Fruit fly (Drosophila melanogaster) whole organism, wandering third instar larva: ENCODE measurements around the gene CG5181.

Experiments
- CG32264 ChIP-seq: fragments of 200-800 bp; sonication (Bioruptor generic); optimal IDR thresholded peaks from 2 replicates; lab custom pipeline; 2016; ENCODE audit warnings: missing biosample characterization, missing genetic modification characterization
- CG9705 ChIP-seq: fragments of 200-800 bp; sonication (Bioruptor generic); optimal IDR thresholded peaks from 2 replicates; lab custom pipeline; 2018; ENCODE audit warnings: missing biosample characterization, mild to moderate bottlenecking, missing genetic modification characterization
- Dfd ChIP-seq: fragments of >200 bp; optimal IDR thresholded peaks from 2 replicates; lab custom pipeline; 2017; ENCODE audit warnings: missing biosample characterization, missing genetic modification characterization
- Dif ChIP-seq: fragments of 200-275, 200-300 bp; sonication (Bioruptor generic); optimal IDR thresholded peaks from 2 replicates; lab custom pipeline; 2018; ENCODE audit warnings: missing biosample characterization, missing genetic modification characterization; ENCODE audit not compliant: partially characterized antibody
- GATAd ChIP-seq: sonication (Bioruptor generic); optimal IDR thresholded peaks from 2 replicates; lab custom pipeline; 2016; ENCODE audit warnings: missing biosample characterization, missing genetic modification characterization
- HLH106 ChIP-seq: fragments of 200-800 bp; optimal IDR thresholded peaks from 3 replicates; lab custom pipeline; 2019; ENCODE audit warnings: missing biosample characterization, mild to moderate bottlenecking, missing genetic modification characterization, moderate library complexity
- Hnf4 ChIP-seq: fragments of 200-800 bp; sonication (Bioruptor generic); optimal IDR thresholded peaks from 2 replicates; lab custom pipeline; 2016; ENCODE audit warnings: missing biosample characterization, mild to moderate bottlenecking, missing genetic modification characterization
- Hr78 ChIP-seq: fragments of >200 bp; optimal IDR thresholded peaks from 2 replicates; lab custom pipeline; 2017; ENCODE audit warnings: missing biosample characterization, missing genetic modification characterization
- Hr83 ChIP-seq: fragments of 200-300 bp; sonication (Bioruptor generic); optimal IDR thresholded peaks from 2 replicates; lab custom pipeline; 2016; ENCODE audit warnings: missing biosample characterization, mild to moderate bottlenecking, missing genetic modification characterization, moderate library complexity; ENCODE audit not compliant: poor library complexity, severe bottlenecking
- Jra ChIP-seq: sonication (Bioruptor generic); optimal IDR thresholded peaks from 2 replicates; lab custom pipeline; 2016; ENCODE audit warnings: missing biosample characterization, missing genetic modification characterization
- Mio ChIP-seq: sonication (Bioruptor generic); optimal IDR thresholded peaks from 2 replicates; lab custom pipeline; 2016; ENCODE audit warnings: missing biosample characterization, missing genetic modification characterization
- Myc ChIP-seq: fragments of >200 bp; optimal IDR thresholded peaks from 2 replicates; lab custom pipeline; 2017
- N ChIP-seq: fragments of >200 bp; optimal IDR thresholded peaks from 2 replicates; lab custom pipeline; 2018; ENCODE audit warnings: missing biosample characterization, missing external identifiers, missing genetic modification characterization
- OdsH ChIP-seq: fragments of 200-800 bp; sonication (Bioruptor generic); optimal IDR thresholded peaks from 2 replicates; lab custom pipeline; 2016; ENCODE audit warnings: missing biosample characterization, mild to moderate bottlenecking, missing genetic modification characterization
- Rel ChIP-seq, 2 experiments: fragments of 200-800 bp; sonication (Bioruptor generic) in 1 of 2; optimal IDR thresholded peaks; 2 replicates in 1 of 2; 3 replicates in 1 of 2; lab custom pipeline; 2016 to 2019; ENCODE audit warnings: mild to moderate bottlenecking in 2 of 2, missing biosample characterization in 2 of 2, missing genetic modification characterization in 2 of 2, moderate library complexity in 1 of 2
- Sp1 ChIP-seq: fragments of 200-800 bp; sonication (Bioruptor generic); optimal IDR thresholded peaks from 3 replicates; lab custom pipeline; 2019; ENCODE audit warnings: missing biosample characterization, mild to moderate bottlenecking, missing genetic modification characterization, moderate library complexity
- Vsx2 ChIP-seq: fragments of 200-300, 225-300 bp; sonication (Bioruptor generic); optimal IDR thresholded peaks from 2 replicates; lab custom pipeline; 2018; ENCODE audit warnings: missing biosample characterization, missing genetic modification characterization; ENCODE audit not compliant: partially characterized antibody
- br ChIP-seq: fragments of 200-800 bp; sonication (Bioruptor generic); optimal IDR thresholded peaks from 2 replicates; lab custom pipeline; 2016; ENCODE audit warnings: missing biosample characterization, missing genetic modification characterization
- brk ChIP-seq: fragments of 200-800 bp; sonication (Bioruptor generic); optimal IDR thresholded peaks from 2 replicates; lab custom pipeline; 2016; ENCODE audit warnings: missing biosample characterization, mild to moderate bottlenecking, missing genetic modification characterization
- dl ChIP-seq, 2 experiments: fragments of 175-275, 200-275 bp in 1 of 2; fragments of 200-275 bp in 1 of 2; sonication (Bioruptor generic); optimal IDR thresholded peaks; lab custom pipeline; 2018; ENCODE audit warnings: mild to moderate bottlenecking in 2 of 2, missing biosample characterization in 2 of 2, missing genetic modification characterization in 2 of 2, moderate library complexity in 2 of 2; ENCODE audit not compliant: partially characterized antibody in 2 of 2, insufficient read depth in 1 of 2
- dmrt93B ChIP-seq: fragments of 200-800 bp; sonication (Bioruptor generic); optimal IDR thresholded peaks from 2 replicates; lab custom pipeline; 2018; ENCODE audit warnings: missing biosample characterization, mild to moderate bottlenecking, missing genetic modification characterization
- dsf ChIP-seq: sonication (Bioruptor generic); optimal IDR thresholded peaks from 2 replicates; lab custom pipeline; 2016; ENCODE audit warnings: missing biosample characterization, missing genetic modification characterization, borderline replicate concordance
- ey ChIP-seq: fragments of 200-800 bp; sonication (Bioruptor generic); optimal IDR thresholded peaks from 2 replicates; lab custom pipeline; 2016; ENCODE audit warnings: missing biosample characterization, missing genetic modification characterization
- foxo ChIP-seq, 2 experiments: fragments of 200-800 bp; sonication (Bioruptor generic); optimal IDR thresholded peaks; 2 replicates in 1 of 2; 3 replicates in 1 of 2; lab custom pipeline; 2016 to 2017; ENCODE audit warnings: missing biosample characterization in 2 of 2, missing genetic modification characterization in 2 of 2
- fru ChIP-seq: fragments of 200-800 bp; sonication (Bioruptor generic); optimal IDR thresholded peaks from 3 replicates; lab custom pipeline; 2016; ENCODE audit warnings: missing biosample characterization, mild to moderate bottlenecking, missing genetic modification characterization
- h ChIP-seq: fragments of 200-800 bp; sonication (Bioruptor generic); optimal IDR thresholded peaks from 3 replicates; lab custom pipeline; 2016; ENCODE audit warnings: missing biosample characterization, mild to moderate bottlenecking, missing genetic modification characterization
- jim ChIP-seq: fragments of 175-275, 200-325 bp; sonication (Bioruptor generic); optimal IDR thresholded peaks from 2 replicates; lab custom pipeline; 2016; ENCODE audit warnings: missing biosample characterization, mild to moderate bottlenecking, missing genetic modification characterization
- rgr ChIP-seq: fragments of 200-800 bp; sonication (Bioruptor generic); optimal IDR thresholded peaks from 3 replicates; lab custom pipeline; 2016; ENCODE audit warnings: missing biosample characterization, mild to moderate bottlenecking, missing genetic modification characterization
- sage ChIP-seq: fragments of 200-800 bp; sonication (Bioruptor generic); optimal IDR thresholded peaks from 2 replicates; lab custom pipeline; 2016; ENCODE audit warnings: missing biosample characterization, mild to moderate bottlenecking, missing genetic modification characterization
- sv ChIP-seq: fragments of 200-800 bp; sonication (Bioruptor generic); optimal IDR thresholded peaks from 3 replicates; lab custom pipeline; 2016; ENCODE audit warnings: missing biosample characterization, missing genetic modification characterization
- tai ChIP-seq: sonication (Bioruptor generic); optimal IDR thresholded peaks from 2 replicates; lab custom pipeline; 2016; ENCODE audit warnings: missing biosample characterization, missing genetic modification characterization
- usp ChIP-seq: fragments of >200 bp; optimal IDR thresholded peaks from 2 replicates; lab custom pipeline; 2017; ENCODE audit warnings: missing biosample characterization, missing genetic modification characterization
- woc ChIP-seq: sonication (Bioruptor generic); optimal IDR thresholded peaks from 2 replicates; lab custom pipeline; 2016; ENCODE audit warnings: missing biosample characterization, mild to moderate bottlenecking, missing genetic modification characterization

Gene CG5181

dm6 chr2L:7387813-7388558 lies 21.6 kb downstream of the CG5181 start, which contains the start of the genes CG5149 and gudu:
Gene CG5149 (minus strand): TSS chr2L:7388253.
Gene gudu (plus strand): TSS chr2L:7388508.
- no peak for TF ChIP-seq CG9705
- no peak for TF ChIP-seq brk (GFP tag; lab: Kevin White, UChicago)
- TF ChIP-seq h: peak; percentile 1
- no peak for TF ChIP-seq CG32264 (GFP tag; lab: Kevin White, UChicago)
- TF ChIP-seq sage (GFP tag; lab: Kevin White, UChicago): no peak
- no peak for TF ChIP-seq rgr (GFP tag; lab: Kevin White, UChicago)
- no peak for TF ChIP-seq woc (GFP tag; lab: Kevin White, UChicago)
- no peak for TF ChIP-seq OdsH (GFP tag; lab: Kevin White, UChicago)
- TF ChIP-seq Rel (GFP tag; optimal IDR thresholded peaks at IDR 0.05; lab: Kevin White, UChicago): no peak
- no peak for TF ChIP-seq Rel (tag; optimal IDR thresholded peaks at IDR 0.05; lab: Kevin White, UChicago)
- peak in 1 of 2 experiments; percentile 13 for TF ChIP-seq foxo (GFP tag; optimal IDR thresholded peaks at IDR 0.05; lab: Kevin White, UChicago)
- peak; percentile 14 for TF ChIP-seq Hnf4 (GFP tag; lab: Kevin White, UChicago)
- TF ChIP-seq fru (GFP tag; lab: Kevin White, UChicago): no peak
- TF ChIP-seq Myc: peak; percentile 92
- no peak for TF ChIP-seq tai (GFP tag; lab: Kevin White, UChicago)
- peak; percentile 10 for TF ChIP-seq Dif (GFP tag; lab: Kevin White, UChicago)
- no peak for TF ChIP-seq Hr83
- TF ChIP-seq HLH106: peak; percentile 19
- no peak for TF ChIP-seq dmrt93B (GFP tag; lab: Kevin White, UChicago)
- TF ChIP-seq N (GFP tag; lab: Kevin White, UChicago): no peak
- TF ChIP-seq dl (GFP tag; optimal IDR thresholded peaks at IDR 0.05; lab: Kevin White, UChicago; ENCODE audit: insufficient read depth in 1 of 2, partially characterized antibody in 2 of 2): no peak

dm6 chr2L:7386555-7387420 lies 22.8 kb downstream of the CG5181 start:
- TF ChIP-seq Hnf4 (GFP tag; lab: Kevin White, UChicago): no peak
- TF ChIP-seq rgr (GFP tag; lab: Kevin White, UChicago): no peak
- TF ChIP-seq Hr78 (GFP tag; lab: Kevin White, UChicago): no peak
- no peak for TF ChIP-seq Sp1
- TF ChIP-seq Dif (GFP tag; lab: Kevin White, UChicago): no peak
- TF ChIP-seq sage (GFP tag; lab: Kevin White, UChicago): no peak
- no peak for TF ChIP-seq woc (GFP tag; lab: Kevin White, UChicago)
- no peak for TF ChIP-seq CG9705
- TF ChIP-seq brk (GFP tag; lab: Kevin White, UChicago): no peak
- no peak for TF ChIP-seq br
- TF ChIP-seq h: no peak
- TF ChIP-seq sv (GFP tag; lab: Kevin White, UChicago): no peak
- no peak for TF ChIP-seq Hr83
- TF ChIP-seq dl (GFP tag; optimal IDR thresholded peaks at IDR 0.05; lab: Kevin White, UChicago; ENCODE audit: insufficient read depth in 1 of 2, partially characterized antibody in 2 of 2): no peak
- no peak for TF ChIP-seq ey (GFP tag; lab: Kevin White, UChicago)
- no peak for TF ChIP-seq GATAd (GFP tag; lab: Kevin White, UChicago)
- no peak for TF ChIP-seq dsf (GFP tag; lab: Kevin White, UChicago)
- TF ChIP-seq, all 38 proteins: peak for 0

- TF ChIP-seq Mio (GFP tag; lab: Kevin White, UChicago) (no peak), Vsx2 (no peak), Dfd (GFP tag; lab: Kevin White, UChicago) (no peak), Jra (no peak), usp (no peak), OdsH (GFP tag; lab: Kevin White, UChicago) (no peak), fru (GFP tag; lab: Kevin White, UChicago) (no peak), rgr (GFP tag; lab: Kevin White, UChicago) (no peak), HLH106 (no peak), jim (GFP tag; lab: Kevin White, UChicago) (no peak), GATAd (GFP tag; lab: Kevin White, UChicago) (no peak), dsf (GFP tag; lab: Kevin White, UChicago) (no peak), Sp1 (no peak)
These were observed 32.2 kb downstream of the CG5181 start, which contains the start of gene ninaC for dm6 chr2L:7377402-7377801. Gene ninaC (plus strand): TSS chr2L:7377702.
